Worm (Caenorhabditis elegans): ENCODE data around the gene metl-18.

DNA sequence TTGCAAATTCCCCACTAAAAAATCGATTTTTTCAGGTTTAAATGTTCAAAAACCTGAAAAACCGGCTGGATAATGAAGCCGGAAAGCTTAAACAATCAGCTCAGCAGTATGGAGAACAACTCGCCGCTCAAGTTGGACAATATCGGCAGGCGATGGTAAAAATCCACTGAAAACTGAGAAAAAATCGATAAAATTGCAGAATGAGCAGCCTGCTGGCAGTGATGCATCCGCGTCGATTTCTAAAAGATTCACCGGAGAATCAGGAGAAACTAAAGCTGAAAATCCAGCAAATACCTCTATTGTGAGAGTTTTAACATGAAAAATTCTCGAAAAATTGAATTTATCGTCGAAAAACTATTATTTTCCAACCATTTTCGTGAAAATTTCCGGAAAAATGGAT, 20.0 kb upstream of the metl-18 start, which contains the start of gene golg-4:
- no peak for TF ChIP-seq unc-62 (GFP tag; optimal IDR thresholded peaks at IDR 0.05)
- TF ChIP-seq sdz-38 (tag; optimal IDR thresholded peaks at IDR 0.05), result no peak
- no peak for TF ChIP-seq B0261.1 (tag; optimal IDR thresholded peaks at IDR 0.05)
- no peak for TF ChIP-seq him-1 (tag; optimal IDR thresholded peaks at IDR 0.05)
- TF ChIP-seq Y95B8A.8 (GFP tag; IDR thresholded peaks at IDR 0.05), result no peak
- no peak for TF ChIP-seq ceh-79 (tag; optimal IDR thresholded peaks at IDR 0.05)
- no peak for TF ChIP-seq unc-130 (GFP tag; optimal IDR thresholded peaks at IDR 0.05)
- TF ChIP-seq F33H1.4 (GFP tag; IDR thresholded peaks at IDR 0.05), result no peak
- no peak for TF ChIP-seq lin-40 (tag; optimal IDR thresholded peaks at IDR 0.05)
- no peak for TF ChIP-seq ZK185.1 (tag; optimal IDR thresholded peaks at IDR 0.05; ENCODE audit: poor library complexity, severe bottlenecking)
- no peak for TF ChIP-seq sptf-2 (GFP tag; optimal IDR thresholded peaks at IDR 0.05)
